Fruit fly (Drosophila melanogaster): ENCODE results near the gene Ulp1.

Ulp1 gene

DNA sequence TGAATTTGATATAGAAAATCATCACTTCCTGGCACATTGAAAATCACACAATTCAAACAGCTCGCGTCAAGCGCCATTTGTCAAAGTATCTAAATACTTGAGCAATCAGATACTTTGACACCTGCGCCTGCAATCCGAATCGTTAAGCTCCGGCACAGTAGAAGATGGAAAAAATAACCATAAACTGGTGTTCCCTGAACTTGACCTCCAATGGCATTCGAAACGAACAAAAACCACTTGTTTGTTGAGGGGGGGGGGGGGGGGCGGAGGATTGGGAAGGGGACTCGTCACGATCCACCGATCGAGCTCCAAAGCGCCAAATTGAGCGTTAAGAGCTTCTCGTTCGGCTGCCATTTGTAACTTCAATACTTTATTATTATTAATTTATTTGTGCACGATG is 36.1 kb downstream of the Ulp1 start (continued):
- TF ChIP-seq cwo (GFP tag; optimal IDR thresholded peaks at IDR 0.05) (no peak), CG10959 (GFP tag; IDR thresholded peaks at IDR 0.05) (no peak), h (optimal IDR thresholded peaks at IDR 0.05) (no peak), pita (GFP tag; optimal IDR thresholded peaks at IDR 0.05) (no peak), NFAT (GFP tag; IDR thresholded peaks at IDR 0.05) (no peak), Hr78 (GFP tag; optimal IDR thresholded peaks at IDR 0.05) (peak in 1 of 2 experiments; percentile 37), CG15696 (tag; optimal IDR thresholded peaks at IDR 0.05) (no peak), CG34224 (GFP tag; IDR thresholded peaks at IDR 0.05; ENCODE audit: partially characterized antibody) (no peak), CG6854 (GFP tag; optimal IDR thresholded peaks at IDR 0.05) (no peak), CG33557 (GFP tag; optimal IDR thresholded peaks at IDR 0.05) (no peak), mirr (GFP tag; optimal IDR thresholded peaks at IDR 0.05) (no peak), bowl (GFP tag; IDR thresholded peaks at IDR 0.05) (no peak), peb (GFP tag; IDR thresholded peaks at IDR 0.05) (no peak), ase (GFP tag; IDR thresholded peaks at IDR 0.05) (no peak), Oli (tag; optimal IDR thresholded peaks at IDR 0.05) (no peak), chinmo (GFP tag; IDR thresholded peaks at IDR 0.05; ENCODE audit: partially characterized antibody) (peak; percentile 83), Usf (GFP tag; optimal IDR thresholded peaks at IDR 0.05) (no peak), Sry-δ (GFP tag; optimal IDR thresholded peaks at IDR 0.05) (no peak), CG14050 (GFP tag; IDR thresholded peaks at IDR 0.05) (no peak), CG17912 (GFP tag; optimal IDR thresholded peaks at IDR 0.05) (no peak), CG6765 (GFP tag; optimal IDR thresholded peaks at IDR 0.05) (no peak), phol (tag; optimal IDR thresholded peaks at IDR 0.05) (no peak), bbx (GFP tag; IDR thresholded peaks at IDR 0.05; ENCODE audit: partially characterized antibody) (no peak), CG33213 (GFP tag; optimal IDR thresholded peaks at IDR 0.05) (no peak), crp (GFP tag; optimal IDR thresholded peaks at IDR 0.05) (no peak), Optix (GFP tag; IDR thresholded peaks at IDR 0.05) (no peak), CG11093 (GFP tag; IDR thresholded peaks at IDR 0.05) (no peak), gt (GFP tag; IDR thresholded peaks at IDR 0.05) (no peak), eyg (GFP tag; optimal IDR thresholded peaks at IDR 0.05) (no peak)

- TF ChIP-seq CG10543 (GFP tag; optimal IDR thresholded peaks at IDR 0.05) (no peak), CG8290 (GFP tag; optimal IDR thresholded peaks at IDR 0.05) (peak; percentile 75), CG8290 (tag; optimal IDR thresholded peaks at IDR 0.05) (peak; percentile 40 to 66), ash1 (GFP tag; optimal IDR thresholded peaks at IDR 0.05) (no peak), Ets97D (GFP tag; optimal IDR thresholded peaks at IDR 0.05) (peak; percentile 17), da (GFP tag; optimal IDR thresholded peaks at IDR 0.05) (no peak), CTCF (GFP tag; optimal IDR thresholded peaks at IDR 0.05) (peak; percentile 24), mirr (GFP tag; optimal IDR thresholded peaks at IDR 0.05) (no peak), shn (GFP tag; optimal IDR thresholded peaks at IDR 0.05) (no peak), Hr51 (GFP tag; optimal IDR thresholded peaks at IDR 0.05) (no peak), E2f1 (GFP tag; IDR thresholded peaks at IDR 0.05) (no peak), chinmo (GFP tag; IDR thresholded peaks at IDR 0.05; ENCODE audit: partially characterized antibody) (0 out of 4 replicates have a peak, but pooled peaks have one; percentile 4), unc-4 (GFP tag; IDR thresholded peaks at IDR 0.05; ENCODE audit: partially characterized antibody) (no peak), CG10267 (tag; optimal IDR thresholded peaks at IDR 0.05) (peak; percentile 70), CG8359 (GFP tag; optimal IDR thresholded peaks at IDR 0.05; ENCODE audit: borderline replicate concordance) (peak; percentile 39), Dbx (GFP tag; IDR thresholded peaks at IDR 0.05) (no peak), CG7271 (tag; optimal IDR thresholded peaks at IDR 0.05) (no peak), tgo (GFP tag; IDR thresholded peaks at IDR 0.05) (no peak), CG6254 (GFP tag; optimal IDR thresholded peaks at IDR 0.05) (no peak), C15 (GFP tag; IDR thresholded peaks at IDR 0.05) (no peak), lola (GFP tag; optimal IDR thresholded peaks at IDR 0.05) (no peak), dan (GFP tag; IDR thresholded peaks at IDR 0.05) (no peak), ERR (GFP tag; optimal IDR thresholded peaks at IDR 0.05) (no peak), CG12942 (GFP tag; optimal IDR thresholded peaks at IDR 0.05) (no peak), HLHmδ (GFP tag; optimal IDR thresholded peaks at IDR 0.05) (no peak), CG15011 (GFP tag; optimal IDR thresholded peaks at IDR 0.05) (no peak)
These were observed 37.2 kb downstream of the Ulp1 start, which contains the start of gene Inx5 for dm6 chrX:19170791-19171190. Gene Inx5 (minus strand): TSS chrX:19170883.

Data from whole organism, embryonic.